Worm (Caenorhabditis elegans) whole organism, L1 larva: ENCODE data around the gene F07F6.1.

Experiments used
- C04F5.9 ChIP-seq: sonication (generic microtip); optimal IDR thresholded peaks from 2 replicates; lab custom pipeline; 2016; ENCODE audit warnings: missing genetic modification characterization, missing compliant biosample characterization
- C34B4.2 ChIP-seq: sonication (generic microtip); optimal IDR thresholded peaks from 2 replicates; lab custom pipeline; 2017; ENCODE audit warnings: mild to moderate bottlenecking, missing genetic modification characterization, missing compliant biosample characterization
- F16B12.6 ChIP-seq: fragments of 150-350 bp; optimal IDR thresholded peaks from 2 replicates; lab custom pipeline; 2014; ENCODE audit warnings: missing biosample characterization, missing genetic modification characterization
- Y116A8C.19 ChIP-seq: sonication (generic microtip); optimal IDR thresholded peaks from 2 replicates; lab custom pipeline; 2016; ENCODE audit warnings: missing compliant biosample characterization, missing genetic modification characterization, borderline replicate concordance
- aha-1 ChIP-seq: fragments of 150-350 bp; optimal IDR thresholded peaks from 2 replicates; lab custom pipeline; 2014; ENCODE audit warnings: missing biosample characterization, missing genetic modification characterization
- alr-1 ChIP-seq: fragments of 200-800 bp; sonication (Bioruptor generic); optimal IDR thresholded peaks from 2 replicates; lab custom pipeline; 2018; ENCODE audit warnings: borderline replicate concordance, mild to moderate bottlenecking, missing genetic modification characterization, missing compliant biosample characterization
- ama-1 ChIP-seq: fragments of 150-350 bp; optimal IDR thresholded peaks from 2 replicates; lab custom pipeline; 2014
- blmp-1 ChIP-seq: fragments of 150-350 bp; optimal IDR thresholded peaks from 2 replicates; lab custom pipeline; 2014; ENCODE audit warnings: missing biosample characterization, missing genetic modification characterization
- ceh-82 ChIP-seq, 3 experiments: fragments of 150-350 bp in 1 of 3; sonication (generic microtip) in 2 of 3; optimal IDR thresholded peaks; 2 replicates each; lab custom pipeline; 2014 to 2017; ENCODE audit warnings: missing biosample characterization in 3 of 3, missing genetic modification characterization in 3 of 3
- ces-1 ChIP-seq: fragments of 150-350 bp; optimal IDR thresholded peaks from 2 replicates; lab custom pipeline; 2014; ENCODE audit warnings: missing biosample characterization, missing genetic modification reagents, missing genetic modification characterization
- dpl-1 ChIP-seq, 3 experiments: fragments of 150-350 bp in 2 of 3; sonication (generic microtip) in 1 of 3; optimal IDR thresholded peaks; 2 replicates each; lab custom pipeline; 2014 to 2017; ENCODE audit warnings: missing biosample characterization in 3 of 3, missing genetic modification characterization in 3 of 3, missing genetic modification reagents in 3 of 3
- dsc-1 ChIP-seq: sonication (generic microtip); optimal IDR thresholded peaks from 2 replicates; lab custom pipeline; 2016; ENCODE audit warnings: mild to moderate bottlenecking, missing genetic modification characterization, missing compliant biosample characterization
- efl-1 ChIP-seq, 4 experiments: fragments of 150-350 bp; optimal IDR thresholded peaks in 3 of 4; peaks in 1 of 4; 1 replicate in 1 of 4; 2 replicates in 3 of 4; lab custom pipeline; 2014; ENCODE audit warnings: missing biosample characterization in 2 of 4, missing genetic modification characterization in 2 of 4, missing genetic modification reagents in 2 of 4
- efl-3 ChIP-seq: fragments of 200-800 bp; sonication (Bioruptor generic); optimal IDR thresholded peaks from 2 replicates; lab custom pipeline; 2018; ENCODE audit warnings: mild to moderate bottlenecking, missing genetic modification characterization, missing compliant biosample characterization
- fkh-8 ChIP-seq: sonication (generic microtip); optimal IDR thresholded peaks from 2 replicates; lab custom pipeline; 2016; ENCODE audit warnings: mild to moderate bottlenecking, missing genetic modification characterization, missing compliant biosample characterization
- fos-1 ChIP-seq: fragments of 150-350 bp; optimal IDR thresholded peaks from 2 replicates; lab custom pipeline; 2014; ENCODE audit warnings: missing biosample characterization, missing genetic modification characterization
- hlh-4 ChIP-seq: sonication (generic microtip); optimal IDR thresholded peaks from 2 replicates; lab custom pipeline; 2016; ENCODE audit warnings: mild to moderate bottlenecking, missing genetic modification characterization, missing compliant biosample characterization
- lin-13 ChIP-seq: fragments of 150-350 bp; optimal IDR thresholded peaks from 2 replicates; lab custom pipeline; 2014; ENCODE audit warnings: missing biosample characterization, missing genetic modification reagents, missing genetic modification characterization
- lin-14 ChIP-seq: fragments of 200-800 bp; sonication (Bioruptor generic); optimal IDR thresholded peaks from 2 replicates; lab custom pipeline; 2018; ENCODE audit warnings: mild to moderate bottlenecking, missing genetic modification characterization, moderate library complexity, missing compliant biosample characterization
- lin-35 ChIP-seq, 2 experiments: fragments of 150-350 bp; optimal IDR thresholded peaks; 2 replicates each; lab custom pipeline; 2014; ENCODE audit warnings: missing biosample characterization in 2 of 2, missing genetic modification characterization in 2 of 2, missing genetic modification reagents in 2 of 2
- lsy-2 ChIP-seq, 2 experiments: fragments of 150-350 bp; optimal IDR thresholded peaks; 2 replicates each; lab custom pipeline; 2014; ENCODE audit warnings: missing biosample characterization in 2 of 2, missing genetic modification characterization in 2 of 2
- mdl-1 ChIP-seq, 2 experiments: fragments of 150-350 bp; optimal IDR thresholded peaks; 2 replicates each; lab custom pipeline; 2014 to 2017; ENCODE audit warnings: missing biosample characterization in 2 of 2, missing genetic modification characterization in 2 of 2, inconsistent platforms in 1 of 2
- nhr-12 ChIP-seq: sonication (generic microtip); optimal IDR thresholded peaks from 2 replicates; lab custom pipeline; 2017; ENCODE audit warnings: missing biosample characterization, missing genetic modification characterization
- nhr-19 ChIP-seq: fragments of 200-800 bp; sonication (Bioruptor generic); conservative IDR thresholded peaks from 2 replicates; pipeline ENCODE4 v1.3.6; 2022; ENCODE audit warnings: missing genetic modification characterization, missing compliant biosample characterization
- nhr-28 ChIP-seq: fragments of 150-350 bp; optimal IDR thresholded peaks from 2 replicates; lab custom pipeline; 2014; ENCODE audit warnings: missing biosample characterization, missing genetic modification characterization
- nhr-47 ChIP-seq: sonication (generic microtip); optimal IDR thresholded peaks from 2 replicates; lab custom pipeline; 2016; ENCODE audit warnings: mild to moderate bottlenecking, missing genetic modification characterization, moderate library complexity, missing compliant biosample characterization
- nhr-71 ChIP-seq: sonication (generic microtip); optimal IDR thresholded peaks from 2 replicates; lab custom pipeline; 2016; ENCODE audit warnings: mild to moderate bottlenecking, missing genetic modification characterization, moderate library complexity, missing compliant biosample characterization
- nhr-85 ChIP-seq: sonication (generic microtip); peaks from one replicate; lab custom pipeline; 2016; ENCODE audit warnings: missing genetic modification characterization, inconsistent platforms, missing compliant biosample characterization
- pax-3 ChIP-seq: fragments of 200-800 bp; sonication (Bioruptor generic); optimal IDR thresholded peaks from 2 replicates; lab custom pipeline; 2018; ENCODE audit warnings: mild to moderate bottlenecking, missing genetic modification characterization, moderate library complexity, missing compliant biosample characterization
- rnt-1 ChIP-seq: sonication (generic microtip); optimal IDR thresholded peaks from 2 replicates; lab custom pipeline; 2016; ENCODE audit warnings: mild to moderate bottlenecking, missing genetic modification characterization, moderate library complexity, missing compliant biosample characterization
- skn-1 ChIP-seq: fragments of 150-350 bp; optimal IDR thresholded peaks from 2 replicates; lab custom pipeline; 2014; ENCODE audit warnings: missing biosample characterization, missing genetic modification characterization
- snu-23 ChIP-seq: sonication (generic microtip); optimal IDR thresholded peaks from 2 replicates; lab custom pipeline; 2016; ENCODE audit warnings: missing genetic modification characterization, missing compliant biosample characterization
- tbx-2 ChIP-seq: sonication (generic microtip); optimal IDR thresholded peaks from 2 replicates; lab custom pipeline; 2016; ENCODE audit warnings: missing genetic modification characterization, missing compliant biosample characterization
- unc-130 ChIP-seq: fragments of 150-350 bp; optimal IDR thresholded peaks from 2 replicates; lab custom pipeline; 2017; ENCODE audit warnings: missing biosample characterization, missing genetic modification characterization, inconsistent platforms
- unc-62 ChIP-seq: fragments of 150-350 bp; optimal IDR thresholded peaks from 2 replicates; lab custom pipeline; 2014; ENCODE audit warnings: missing biosample characterization, missing genetic modification reagents, missing genetic modification characterization
- unc-98 ChIP-seq: fragments of 200-800 bp; sonication (Bioruptor generic); IDR thresholded peaks from 2 replicates; pipeline ENCODE4 v1.3.6; 2022; ENCODE audit warnings: missing genetic modification characterization, missing compliant biosample characterization
- xbp-1 ChIP-seq: sonication (generic microtip); optimal IDR thresholded peaks from 2 replicates; lab custom pipeline; 2016; ENCODE audit warnings: missing genetic modification characterization, missing compliant biosample characterization
- ztf-11 ChIP-seq, 2 experiments: sonication (generic microtip); optimal IDR thresholded peaks; 2 replicates each; lab custom pipeline; 2016 to 2017; ENCODE audit warnings: missing genetic modification characterization in 2 of 2, missing biosample characterization in 1 of 2, missing compliant biosample characterization in 1 of 2

Gene F07F6.1

DNA sequence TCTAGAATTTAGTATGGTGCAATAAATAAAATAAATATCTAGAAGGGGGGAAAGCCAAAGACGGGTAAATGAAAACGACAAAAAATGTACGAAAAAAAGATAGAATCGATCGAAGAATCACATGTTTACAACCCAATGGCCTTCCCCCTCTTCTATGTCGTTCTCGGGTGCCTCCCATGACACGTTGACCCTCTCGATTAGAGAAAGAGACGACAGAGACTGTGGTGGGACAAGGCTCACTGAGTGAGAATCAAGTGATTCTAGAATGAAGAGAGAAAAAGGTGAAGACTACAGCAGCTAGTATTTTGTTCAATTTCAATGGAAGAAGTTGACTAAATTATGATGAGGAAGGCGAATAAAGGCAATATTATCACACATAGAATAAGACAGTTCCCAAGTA is 11.6 kb upstream of the F07F6.1 start (continued):
- TF ChIP-seq alr-1 (no peak), lin-14 (GFP tag; lab: Kevin White, UChicago) (peak; percentile 85), snu-23 (GFP tag; lab: Kevin White, UChicago) (peak; percentile 81), aha-1 (tag; lab: Kevin White, UChicago) (no peak), mdl-1 (tag; optimal IDR thresholded peaks at IDR 0.05; lab: Kevin White, UChicago) (peak in 1 of 2 experiments; percentile 62), nhr-19 (GFP tag; lab: Robert Waterston, UW) (peak; percentile 21; the same call in 1 of the 2 replicates), nhr-85 (peak; percentile 79), tbx-2 (tag; lab: Kevin White, UChicago) (no peak)

ce11 chrII:5426470-5426869 is 11.2 kb upstream of the F07F6.1 start:
- TF ChIP-seq Y116A8C.19 (tag; lab: Kevin White, UChicago) (no peak), nhr-85 (peak; percentile 12), lin-13 (GFP tag; lab: Kevin White, UChicago) (no peak)
- TF ChIP-seq, all 84 proteins: peak for 1

- peak; percentile 30 to 64 (median 42) for TF ChIP-seq dpl-1 (GFP tag; optimal IDR thresholded peaks at IDR 0.05; lab: Kevin White, UChicago)
- TF ChIP-seq nhr-47: peak; percentile 2
- TF ChIP-seq ama-1: no peak
- no peak for TF ChIP-seq unc-98 (GFP tag; lab: Robert Waterston, UW)
- TF ChIP-seq F16B12.6 (tag; lab: Kevin White, UChicago): peak; percentile 92
- TF ChIP-seq lin-35 (GFP tag; optimal IDR thresholded peaks at IDR 0.05; lab: Kevin White, UChicago): peak; percentile 44 to 63
- no peak for TF ChIP-seq ztf-11 (tag; optimal IDR thresholded peaks at IDR 0.05; lab: Kevin White, UChicago)
- TF ChIP-seq unc-130 (tag; lab: Kevin White, UChicago): peak; percentile 53
- no peak for TF ChIP-seq ces-1
- TF ChIP-seq skn-1 (tag; lab: Kevin White, UChicago): peak; percentile 19
- no peak for TF ChIP-seq hlh-4 (tag; lab: Kevin White, UChicago)
- TF ChIP-seq lsy-2 (tag; optimal IDR thresholded peaks at IDR 0.05; lab: Kevin White, UChicago): peak in 1 of 2 experiments; percentile 15
- no peak for TF ChIP-seq nhr-19 (GFP tag; lab: Robert Waterston, UW)
- no peak for TF ChIP-seq nhr-28 (tag; lab: Kevin White, UChicago)
- TF ChIP-seq xbp-1 (tag; lab: Kevin White, UChicago): peak; percentile 68
- TF ChIP-seq blmp-1 (tag; lab: Kevin White, UChicago): peak; percentile 34
- peak; percentile 32 for TF ChIP-seq nhr-71 (tag; lab: Kevin White, UChicago)
- TF ChIP-seq rnt-1: peak; percentile 20
- no peak for TF ChIP-seq C34B4.2 (tag; lab: Kevin White, UChicago)
- peak in 1 of 3 experiments; percentile 31 for TF ChIP-seq ceh-82 (tag; optimal IDR thresholded peaks at IDR 0.05; lab: Kevin White, UChicago)
- TF ChIP-seq efl-1 (optimal IDR thresholded peaks at IDR 0.05; lab: Kevin White, UChicago): peak; percentile 40 to 55
- peak; percentile 56 to 89 for TF ChIP-seq efl-1 (GFP tag; optimal IDR thresholded peaks at IDR 0.05 in 1 of 2; lab: Kevin White, UChicago)
- TF ChIP-seq fos-1 (tag; lab: Kevin White, UChicago): no peak
Measured at ce11 chrII:5429522-5430257, 8.0 kb upstream of the F07F6.1 start, which contains the start of the genes F07F6.4 and F07F6.2. Gene F07F6.4 (minus strand): TSS chrII:5429572. Gene F07F6.2 (plus strand): TSS chrII:5430207.

- no peak for TF ChIP-seq dsc-1
- no peak for TF ChIP-seq skn-1 (tag; lab: Kevin White, UChicago)
- TF ChIP-seq ces-1: no peak
- TF ChIP-seq efl-3: no peak
- no peak for TF ChIP-seq C04F5.9
- TF ChIP-seq unc-62 (GFP tag; lab: Kevin White, UChicago): no peak
- TF ChIP-seq pax-3: no peak
- no peak for TF ChIP-seq nhr-12 (tag; lab: Kevin White, UChicago)
- no peak for TF ChIP-seq fkh-8 (tag; lab: Kevin White, UChicago)
Measured at ce11 chrII:5433069-5433468, 4.6 kb upstream of the F07F6.1 start, which contains the start of gene srx-114. Gene srx-114 (minus strand): TSS chrII:5433169.
